Fruit fly (Drosophila melanogaster): ENCODE data around the gene MED30.

The MED30 gene

DNA sequence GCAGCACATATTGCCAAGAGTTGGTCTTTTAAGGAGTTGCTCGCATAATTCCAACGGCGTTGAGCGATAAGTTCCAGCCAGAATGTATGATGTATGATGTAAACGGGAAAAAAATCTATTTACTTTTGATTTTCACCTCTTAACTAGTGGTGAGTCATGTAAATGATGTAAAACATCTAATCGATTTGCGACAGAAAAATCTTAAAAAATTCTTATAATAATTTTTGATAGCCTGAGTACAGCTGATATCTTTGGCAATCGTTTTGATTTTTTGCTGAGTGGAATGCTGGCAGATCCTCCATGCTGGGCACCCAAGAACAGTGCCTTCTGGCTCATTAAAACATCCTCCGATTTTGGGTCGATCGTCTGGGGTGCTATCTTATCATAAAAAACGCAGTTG is 12.7 kb upstream of the MED30 start:
- TF ChIP-seq CG11398 (GFP tag; optimal IDR thresholded peaks at IDR 0.05) (no peak), GATAe (GFP tag; conservative IDR thresholded peaks at IDR 0.05) (no peak), Asciz (GFP tag; optimal IDR thresholded peaks at IDR 0.05) (no peak), scrt (GFP tag; optimal IDR thresholded peaks at IDR 0.05) (no peak), CG7963 (GFP tag; IDR thresholded peaks at IDR 0.05; ENCODE audit: partially characterized antibody) (no peak), Optix (GFP tag; IDR thresholded peaks at IDR 0.05) (no peak), CG7271 (tag; optimal IDR thresholded peaks at IDR 0.05) (no peak), gcm (GFP tag; optimal IDR thresholded peaks at IDR 0.05) (no peak), corto (GFP tag; optimal IDR thresholded peaks at IDR 0.05) (no peak), HLH3B (GFP tag; IDR thresholded peaks at IDR 0.05) (no peak), ind (GFP tag; optimal IDR thresholded peaks at IDR 0.05) (no peak), CG10147 (GFP tag; optimal IDR thresholded peaks at IDR 0.05) (no peak), da (GFP tag; optimal IDR thresholded peaks at IDR 0.05) (no peak), Fer2 (tag; optimal IDR thresholded peaks at IDR 0.05) (no peak), Dad (GFP tag; optimal IDR thresholded peaks at IDR 0.05) (no peak)

DNA sequence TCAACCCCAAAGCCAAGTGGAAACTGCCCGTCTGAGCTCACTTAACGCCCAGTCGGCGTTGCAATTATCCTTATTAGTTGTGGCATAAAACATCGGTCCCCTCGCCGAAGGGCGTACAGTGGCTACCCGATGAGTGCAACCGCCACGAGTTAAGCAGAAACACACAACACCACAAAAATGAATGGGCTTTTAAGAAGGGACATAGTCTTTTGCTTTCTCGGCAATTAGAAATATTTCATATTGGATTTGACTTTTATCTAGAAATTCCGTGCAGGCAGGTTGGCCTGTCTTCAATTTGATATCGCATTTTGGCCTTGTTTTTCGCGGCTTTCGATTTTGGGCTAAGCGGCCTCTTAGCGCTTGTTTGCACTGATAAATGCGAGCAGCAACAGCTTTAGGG is 10.0 kb upstream of the MED30 start:
- no peak for TF ChIP-seq bcd (GFP tag; optimal IDR thresholded peaks at IDR 0.05)
- no peak for TF ChIP-seq hb (GFP tag; IDR thresholded peaks at IDR 0.05; ENCODE audit: partially characterized antibody)
- no peak for TF ChIP-seq CG10274 (GFP tag; optimal IDR thresholded peaks at IDR 0.05)
- TF ChIP-seq slbo (GFP tag; IDR thresholded peaks at IDR 0.05) = 0 out of 2 replicates have a peak, but pooled peaks have one; percentile 5
- TF ChIP-seq CG42726 (GFP tag; IDR thresholded peaks at IDR 0.05; ENCODE audit: partially characterized antibody) = no peak
- TF ChIP-seq CG3726 (GFP tag; IDR thresholded peaks at IDR 0.05) = 0 out of 3 replicates have a peak, but pooled peaks have one; percentile 28
- TF ChIP-seq prd (optimal IDR thresholded peaks at IDR 0.05) = no peak
- peak; percentile 51; the same call in 1 of the 3 replicates for TF ChIP-seq prd (GFP tag; IDR thresholded peaks at IDR 0.05)
- TF ChIP-seq H15 (GFP tag; IDR thresholded peaks at IDR 0.05) = 0 out of 3 replicates have a peak, but pooled peaks have one; percentile 24
- no peak for TF ChIP-seq ash1 (GFP tag; optimal IDR thresholded peaks at IDR 0.05)
- TF ChIP-seq grau (tag; optimal IDR thresholded peaks at IDR 0.05) = peak; percentile 30
- peak; percentile 22; the same call in 1 of the 2 replicates for TF ChIP-seq CG14667 (GFP tag; IDR thresholded peaks at IDR 0.05)
- TF ChIP-seq CG3163 (GFP tag; optimal IDR thresholded peaks at IDR 0.05) = no peak
- TF ChIP-seq corto (GFP tag; optimal IDR thresholded peaks at IDR 0.05) = peak; percentile 47
- no peak for TF ChIP-seq kay (GFP tag; optimal IDR thresholded peaks at IDR 0.05)
- no peak for TF ChIP-seq tx (GFP tag; optimal IDR thresholded peaks at IDR 0.05)
- TF ChIP-seq Ets65A (GFP tag) = peak; percentile 50
- TF ChIP-seq lbe (GFP tag; optimal IDR thresholded peaks at IDR 0.05) = peak; percentile 81
- TF ChIP-seq crc (GFP tag; optimal IDR thresholded peaks at IDR 0.05) = no peak
- TF ChIP-seq sens (GFP tag) = peak; percentile 25
- peak; percentile 29; the same call in 1 of the 2 replicates for TF ChIP-seq Xrp1 (GFP tag; IDR thresholded peaks at IDR 0.05)
- no peak for TF ChIP-seq ssp (GFP tag; IDR thresholded peaks at IDR 0.05)
- TF ChIP-seq Nf-YA (GFP tag; IDR thresholded peaks at IDR 0.05) = no peak
- no peak for TF ChIP-seq MESR4 (GFP tag; optimal IDR thresholded peaks at IDR 0.05)
- TF ChIP-seq CG1024 (GFP tag; IDR thresholded peaks at IDR 0.05) = no peak
- TF ChIP-seq CG7987 (GFP tag; optimal IDR thresholded peaks at IDR 0.05) = no peak
- TF ChIP-seq CG32767 (GFP tag; IDR thresholded peaks at IDR 0.05) = no peak
- TF ChIP-seq nom (GFP tag; optimal IDR thresholded peaks at IDR 0.05) = peak; percentile 1
- TF ChIP-seq row (GFP tag; IDR thresholded peaks at IDR 0.05) = peak; percentile 22; the same call in 1 of the 3 replicates

Data from whole organism, embryonic.